Worm (Caenorhabditis elegans) whole organism, late embryonic: ENCODE data around the gene Y39G8B.9.
"Not testable (repeated sequence)": the region's sequence is repeated elsewhere in the genome, so short reads cannot be mapped to it uniquely, and the experiment has no call there.

Source experiments
- ceh-18 ChIP-seq: sonication (generic microtip); optimal IDR thresholded peaks from 2 replicates; lab custom pipeline; 2016; ENCODE audit warnings: missing genetic modification characterization, missing compliant biosample characterization
- ceh-19 ChIP-seq: fragments of 200-800 bp; sonication (Bioruptor generic); optimal IDR thresholded peaks from 2 replicates; lab custom pipeline; 2018; ENCODE audit warnings: mild to moderate bottlenecking, missing genetic modification characterization, missing compliant biosample characterization
- ceh-9 ChIP-seq: sonication (generic microtip); optimal IDR thresholded peaks from 2 replicates; lab custom pipeline; 2016; ENCODE audit warnings: mild to moderate bottlenecking, missing genetic modification characterization, inconsistent platforms, missing compliant biosample characterization
- dmd-4 ChIP-seq: sonication (generic microtip); optimal IDR thresholded peaks from 2 replicates; lab custom pipeline; 2016; ENCODE audit warnings: borderline replicate concordance, missing genetic modification characterization, missing compliant biosample characterization
- elt-2 ChIP-seq: sonication (generic microtip); optimal IDR thresholded peaks from 2 replicates; lab custom pipeline; 2016; ENCODE audit warnings: missing genetic modification reagents, missing genetic modification characterization, missing compliant biosample characterization
- elt-4 ChIP-seq: sonication (generic microtip); optimal IDR thresholded peaks from 2 replicates; lab custom pipeline; 2016; ENCODE audit warnings: missing genetic modification characterization, missing compliant biosample characterization
- ets-4 ChIP-seq: sonication (generic microtip); optimal IDR thresholded peaks from 2 replicates; lab custom pipeline; 2016; ENCODE audit warnings: missing genetic modification characterization, missing compliant biosample characterization
- odd-2 ChIP-seq: sonication (generic microtip); optimal IDR thresholded peaks from 2 replicates; lab custom pipeline; 2017; ENCODE audit warnings: antibody characterized with exemption, mild to moderate bottlenecking, missing genetic modification characterization, missing compliant biosample characterization
- pat-9 ChIP-seq: fragments of 200-800 bp; sonication (Bioruptor generic); optimal IDR thresholded peaks from 2 replicates; lab custom pipeline; 2018; ENCODE audit warnings: mild to moderate bottlenecking, missing genetic modification characterization, moderate library complexity, missing compliant biosample characterization
- pha-4 ChIP-seq: fragments of 150-350 bp; optimal IDR thresholded peaks from 2 replicates; lab custom pipeline; 2018; ENCODE audit warnings: missing biosample characterization, missing genetic modification reagents, missing genetic modification characterization
- unc-3 ChIP-seq, 2 experiments: fragments of 200-800 bp in 1 of 2; sonication (Bioruptor generic) in 1 of 2; sonication (generic microtip) in 1 of 2; conservative IDR thresholded peaks in 1 of 2; optimal IDR thresholded peaks in 1 of 2; 2 replicates each; pipeline versions ENCODE4 v1.3.6 to Lab custom; 2016 to 2022; ENCODE audit warnings: missing compliant biosample characterization in 2 of 2, missing genetic modification characterization in 2 of 2, missing genetic modification reagents in 1 of 2

DNA sequence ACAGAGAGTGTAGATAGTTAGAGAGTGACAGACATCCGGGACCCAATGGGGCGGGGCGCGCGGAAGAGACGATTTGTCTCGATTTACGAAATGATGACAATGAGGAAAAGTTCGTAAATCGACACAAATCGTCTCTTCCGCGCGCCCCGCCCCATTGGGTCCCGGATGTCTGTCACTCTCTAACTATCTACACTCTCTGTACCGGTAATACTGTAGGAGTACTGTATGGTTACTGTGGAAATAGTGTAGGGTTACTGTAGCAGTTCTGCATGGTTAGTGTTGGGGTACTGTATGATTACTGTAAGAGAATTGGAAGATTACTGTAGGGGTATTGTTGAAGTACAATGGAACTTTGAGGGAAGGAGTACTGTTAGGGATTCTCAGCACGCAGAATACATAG, 40.1 kb downstream of the Y39G8B.9 start, which contains the start of gene F01D5.10:
- TF ChIP-seq pha-4 (tag; lab: Kevin White, UChicago); odd-2; elt-4; ceh-19 (GFP tag; lab: Kevin White, UChicago); ceh-9 (tag; lab: Kevin White, UChicago); ets-4 (tag; lab: Kevin White, UChicago); unc-3 (GFP tag; conservative IDR thresholded peaks at IDR 0.05; lab: Robert Waterston, UW); unc-3 (tag; optimal IDR thresholded peaks at IDR 0.05; lab: Kevin White, UChicago); ceh-18; dmd-4 (tag; lab: Kevin White, UChicago); pat-9 (tag; lab: Kevin White, UChicago); elt-2: not testable (repeated sequence)
